Fruit fly (Drosophila melanogaster) whole organism, prepupa: Measurements from ENCODE around the gene CG10650.

ENCODE experiments used
- CG10631 ChIP-seq: fragments of 200-800 bp; sonication (Bioruptor generic); optimal IDR thresholded peaks from 2 replicates; lab custom pipeline; 2016; ENCODE audit warnings: missing biosample characterization, missing genetic modification characterization
- CG10669 ChIP-seq: fragments of 200-800 bp; sonication (Bioruptor generic); optimal IDR thresholded peaks from 3 replicates; lab custom pipeline; 2018; ENCODE audit warnings: missing biosample characterization, mild to moderate bottlenecking, missing genetic modification characterization, moderate library complexity
- CG11294 ChIP-seq: fragments of 200-800 bp; sonication (Bioruptor generic); IDR thresholded peaks from 2 replicates; pipeline ENCODE4 v1.3.6; 2022; ENCODE audit warnings: missing biosample characterization, missing genetic modification characterization
- CG11762 ChIP-seq: fragments of 200-800 bp; sonication (Bioruptor generic); optimal IDR thresholded peaks from 3 replicates; lab custom pipeline; 2016; ENCODE audit warnings: missing biosample characterization, missing genetic modification characterization; ENCODE audit not compliant: insufficient read depth
- CG11902 ChIP-seq: fragments of 200-800 bp; sonication (Bioruptor generic); optimal IDR thresholded peaks from 3 replicates; lab custom pipeline; 2016; ENCODE audit warnings: missing biosample characterization, missing genetic modification characterization
- CG15336 ChIP-seq: fragments of 200-800 bp; sonication (Bioruptor generic); IDR thresholded peaks from 2 replicates; pipeline ENCODE4 v1.3.6; 2022; ENCODE audit warnings: missing biosample characterization, missing genetic modification characterization
- CG1621 ChIP-seq: fragments of 200-800 bp; sonication (Bioruptor generic); optimal IDR thresholded peaks from 3 replicates; lab custom pipeline; 2018; ENCODE audit warnings: missing biosample characterization, mild to moderate bottlenecking, missing genetic modification characterization
- CG16779 ChIP-seq: fragments of 200-800 bp; sonication (Bioruptor generic); optimal IDR thresholded peaks from 3 replicates; lab custom pipeline; 2017; ENCODE audit warnings: missing biosample characterization, mild to moderate bottlenecking, missing genetic modification characterization
- CG3032 ChIP-seq: fragments of 200-800 bp; optimal IDR thresholded peaks from 2 replicates; lab custom pipeline; 2019; ENCODE audit warnings: missing biosample characterization, mild to moderate bottlenecking, missing genetic modification characterization, moderate library complexity
- CG32006 ChIP-seq: fragments of 200-800 bp; sonication (Bioruptor generic); optimal IDR thresholded peaks from 3 replicates; lab custom pipeline; 2017; ENCODE audit warnings: missing biosample characterization, mild to moderate bottlenecking, missing genetic modification characterization
- CG34406 ChIP-seq: fragments of 200-800 bp; sonication (Bioruptor generic); optimal IDR thresholded peaks from 3 replicates; lab custom pipeline; 2016; ENCODE audit warnings: missing biosample characterization, missing genetic modification characterization
- CG3919 ChIP-seq: fragments of 200-800 bp; sonication (Bioruptor generic); optimal IDR thresholded peaks from 3 replicates; lab custom pipeline; 2016; ENCODE audit warnings: missing biosample characterization, missing genetic modification characterization
- CG6163 ChIP-seq: fragments of 200-800 bp; sonication (Bioruptor generic); IDR thresholded peaks from 3 replicates; pipeline ENCODE4 v1.3.6; 2022; ENCODE audit warnings: missing biosample characterization, missing genetic modification characterization
- CG6792 ChIP-seq: fragments of 200-800 bp; sonication (Bioruptor generic); optimal IDR thresholded peaks from 3 replicates; lab custom pipeline; 2016; ENCODE audit warnings: missing biosample characterization, missing genetic modification characterization
- CG6808 ChIP-seq: fragments of 200-800 bp; sonication (Bioruptor generic); optimal IDR thresholded peaks from 3 replicates; lab custom pipeline; 2017; ENCODE audit warnings: missing biosample characterization, missing genetic modification characterization, mild to moderate bottlenecking, moderate library complexity, missing genetic modification reagents
- CG8119 ChIP-seq: fragments of 200-800 bp; sonication (Bioruptor generic); IDR thresholded peaks from 3 replicates; pipeline ENCODE4 v1.3.6; 2022; ENCODE audit warnings: missing biosample characterization, missing genetic modification characterization
- CG8319 ChIP-seq: fragments of 200-800 bp; sonication (Bioruptor generic); optimal IDR thresholded peaks from 3 replicates; lab custom pipeline; 2016; ENCODE audit warnings: missing biosample characterization, missing genetic modification characterization
- CG8632 ChIP-seq: fragments of 200-800 bp; sonication (Bioruptor generic); optimal IDR thresholded peaks from 3 replicates; lab custom pipeline; 2016; ENCODE audit warnings: missing biosample characterization, missing genetic modification characterization
- CG9139 ChIP-seq: fragments of 200-800 bp; sonication (Bioruptor generic); optimal IDR thresholded peaks from 3 replicates; lab custom pipeline; 2017; ENCODE audit warnings: missing biosample characterization, mild to moderate bottlenecking, missing genetic modification characterization
- Eip75B ChIP-seq: fragments of 200-800 bp; sonication (Bioruptor generic); optimal IDR thresholded peaks from 3 replicates; lab custom pipeline; 2016; ENCODE audit warnings: missing biosample characterization, missing genetic modification characterization
- Eip78C ChIP-seq: fragments of 200-800 bp; sonication (Bioruptor generic); peaks from one replicate; lab custom pipeline; 2016; ENCODE audit warnings: missing biosample characterization, missing genetic modification characterization
- Gug ChIP-seq: fragments of 200-800 bp; sonication (Bioruptor generic); IDR thresholded peaks from 2 replicates; pipeline ENCODE4 v1.3.6; 2022; ENCODE audit warnings: missing biosample characterization, missing genetic modification characterization
- Hr38 ChIP-seq: sonication (Bioruptor generic); optimal IDR thresholded peaks from 2 replicates; lab custom pipeline; 2016; ENCODE audit warnings: missing biosample characterization, missing genetic modification characterization
- Hr39 ChIP-seq: fragments of 200-800 bp; sonication (Bioruptor generic); optimal IDR thresholded peaks from 2 replicates; lab custom pipeline; 2016; ENCODE audit warnings: missing biosample characterization, missing genetic modification characterization
- Hr4 ChIP-seq: fragments of 200-800 bp; sonication (Bioruptor generic); optimal IDR thresholded peaks from 3 replicates; lab custom pipeline; 2016; ENCODE audit warnings: missing biosample characterization, missing genetic modification characterization
- Lpt ChIP-seq: fragments of 200-800 bp; sonication (Bioruptor generic); optimal IDR thresholded peaks from 3 replicates; lab custom pipeline; 2016; ENCODE audit warnings: missing biosample characterization, missing genetic modification characterization
- Smox ChIP-seq: fragments of 200-800 bp; sonication (Bioruptor generic); optimal IDR thresholded peaks from 3 replicates; lab custom pipeline; 2016; ENCODE audit warnings: missing biosample characterization, missing genetic modification characterization
- Sox102F ChIP-seq: fragments of 200-800 bp; sonication (Bioruptor generic); optimal IDR thresholded peaks from 2 replicates; lab custom pipeline; 2016; ENCODE audit warnings: missing biosample characterization, mild to moderate bottlenecking, missing genetic modification characterization
- Sox14 ChIP-seq: fragments of 200-800 bp; sonication (Bioruptor generic); optimal IDR thresholded peaks from 3 replicates; lab custom pipeline; 2016; ENCODE audit warnings: missing biosample characterization, missing genetic modification characterization
- Sox15 ChIP-seq: fragments of 200-800 bp; sonication (Bioruptor generic); optimal IDR thresholded peaks from 3 replicates; lab custom pipeline; 2016; ENCODE audit warnings: missing biosample characterization, missing genetic modification characterization
- achi ChIP-seq: fragments of 200-800 bp; sonication (Bioruptor generic); optimal IDR thresholded peaks from 3 replicates; lab custom pipeline; 2016; ENCODE audit warnings: missing biosample characterization, missing genetic modification characterization
- dac ChIP-seq: fragments of 200-800 bp; sonication (Bioruptor generic); optimal IDR thresholded peaks from 2 replicates; lab custom pipeline; 2017; ENCODE audit warnings: missing biosample characterization, mild to moderate bottlenecking, missing genetic modification characterization
- dsx ChIP-seq: fragments of 200-800 bp; optimal IDR thresholded peaks from 3 replicates; lab custom pipeline; 2019; ENCODE audit warnings: missing biosample characterization, mild to moderate bottlenecking, missing genetic modification characterization, moderate library complexity; ENCODE audit not compliant: poor library complexity, severe bottlenecking
- eg ChIP-seq: fragments of 200-800 bp; sonication (Bioruptor generic); IDR thresholded peaks from 3 replicates; pipeline ENCODE4 v1.3.6; 2022; ENCODE audit warnings: missing biosample characterization, missing genetic modification characterization
- esn ChIP-seq: fragments of 200-800 bp; sonication (Bioruptor generic); optimal IDR thresholded peaks from 2 replicates; lab custom pipeline; 2016; ENCODE audit warnings: missing biosample characterization, mild to moderate bottlenecking, missing genetic modification characterization, moderate library complexity
- fd59A ChIP-seq: fragments of 200-800 bp; sonication (Bioruptor generic); optimal IDR thresholded peaks from 2 replicates; lab custom pipeline; 2017; ENCODE audit warnings: missing biosample characterization, mild to moderate bottlenecking, missing genetic modification characterization, missing genetic modification reagents
- fd85E ChIP-seq: fragments of 200-800 bp; sonication (Bioruptor generic); optimal IDR thresholded peaks from 3 replicates; lab custom pipeline; 2016; ENCODE audit warnings: missing biosample characterization, missing genetic modification characterization
- fkh ChIP-seq: fragments of 200-800 bp; sonication (Bioruptor generic); optimal IDR thresholded peaks from 3 replicates; lab custom pipeline; 2017; ENCODE audit warnings: missing biosample characterization, mild to moderate bottlenecking, missing genetic modification characterization, moderate library complexity
- pdm3 ChIP-seq: fragments of 200-800 bp; sonication (Bioruptor generic); optimal IDR thresholded peaks from 3 replicates; lab custom pipeline; 2016; ENCODE audit warnings: missing biosample characterization, missing genetic modification characterization
- spab ChIP-seq: fragments of 200-800 bp; sonication (Bioruptor generic); optimal IDR thresholded peaks from 2 replicates; lab custom pipeline; 2017; ENCODE audit warnings: missing biosample characterization, mild to moderate bottlenecking, missing genetic modification characterization, missing genetic modification reagents
- ss ChIP-seq, 2 experiments: fragments of 200-800 bp; sonication (Bioruptor generic); optimal IDR thresholded peaks; 2 replicates in 1 of 2; 3 replicates in 1 of 2; lab custom pipeline; 2017 to 2018; ENCODE audit warnings: mild to moderate bottlenecking in 2 of 2, missing biosample characterization in 2 of 2, missing genetic modification characterization in 2 of 2, moderate library complexity in 1 of 2
- svp ChIP-seq: fragments of 200-800 bp; sonication (Bioruptor generic); peaks from one replicate; lab custom pipeline; 2016; ENCODE audit warnings: missing biosample characterization, missing genetic modification characterization
- vri ChIP-seq: fragments of 200-800 bp; sonication (Bioruptor generic); optimal IDR thresholded peaks from 3 replicates; lab custom pipeline; 2016; ENCODE audit warnings: missing biosample characterization, mild to moderate bottlenecking, missing genetic modification characterization

Gene CG10650

DNA sequence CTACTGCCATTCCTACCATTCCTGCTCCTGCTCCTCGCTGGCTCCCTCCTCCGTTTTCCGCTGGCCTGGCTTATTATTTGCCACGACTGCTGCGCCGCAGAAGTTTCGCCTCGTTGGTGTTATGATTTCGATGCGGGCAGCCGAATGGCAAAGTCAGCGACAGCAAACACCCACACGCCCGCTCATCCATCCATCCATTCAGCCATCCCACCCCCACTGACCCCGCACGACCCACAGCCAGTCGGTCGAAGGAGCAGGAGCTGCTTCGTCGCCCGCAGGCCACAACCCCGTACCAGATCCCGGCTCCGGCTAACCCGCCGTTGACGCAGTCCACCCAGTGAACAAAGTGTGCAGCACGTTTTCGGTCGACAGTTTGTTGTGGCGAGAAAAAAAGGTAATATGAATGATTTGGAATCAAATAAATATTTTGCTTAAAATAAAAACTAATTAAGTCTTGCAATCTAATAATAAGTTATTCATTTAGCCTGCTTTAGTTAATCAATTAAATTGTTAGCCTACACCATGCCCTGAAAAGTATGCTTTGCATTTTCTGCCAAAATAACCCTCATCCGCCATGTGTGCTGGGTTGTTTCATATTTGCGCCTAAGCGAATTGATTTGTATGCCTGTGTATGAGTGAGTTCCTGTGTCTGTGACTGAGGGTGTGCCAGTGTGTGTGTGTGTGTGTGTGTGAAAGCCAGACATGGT lies 30.9 kb upstream of the CG10650 start (continued):
- TF ChIP-seq Sox14 (GFP tag; lab: Kevin White, UChicago) (peak; percentile 57), Eip78C (GFP tag; lab: Kevin White, UChicago) (peak; percentile 86), achi (GFP tag; lab: Kevin White, UChicago) (peak; percentile 27), Eip75B (GFP tag; lab: Kevin White, UChicago) (peak; percentile 42), Gug (no peak), CG11762 (GFP tag; lab: Kevin White, UChicago) (peak; percentile 6), ss (GFP tag; optimal IDR thresholded peaks at IDR 0.05; lab: Kevin White, UChicago) (peak; percentile 20 to 74), svp (peak; percentile 69), pdm3 (peak; percentile 58), Lpt (no peak), CG3919 (GFP tag; lab: Kevin White, UChicago) (peak; percentile 30), CG9139 (GFP tag; lab: Kevin White, UChicago) (peak; percentile 54), CG8632 (GFP tag; lab: Kevin White, UChicago) (peak; percentile 43), CG34406 (GFP tag; lab: Kevin White, UChicago) (peak; percentile 47), CG1621 (peak; percentile 60), dac (GFP tag; lab: Kevin White, UChicago) (no peak), fd59A (peak; percentile 66), CG16779 (peak; percentile 13), CG11294 (no peak), fd85E (GFP tag; lab: Kevin White, UChicago) (no peak), dsx (GFP tag; lab: Kevin White, UChicago) (peak; percentile 71), vri (GFP tag; lab: Kevin White, UChicago) (no peak)

dm6 chr2L:19024744-19025059 lies 29.0 kb upstream of the CG10650 start:
- TF ChIP-seq ss (GFP tag; optimal IDR thresholded peaks at IDR 0.05; lab: Kevin White, UChicago) (peak in 1 of 2 experiments; percentile 9), dsx (GFP tag; lab: Kevin White, UChicago) (peak; percentile 6), CG6163 (no peak)
- TF ChIP-seq, all 60 proteins: peak for 2

- TF ChIP-seq CG1621 (peak; percentile 61), esn (GFP tag; lab: Kevin White, UChicago) (peak; percentile 62), eg (GFP tag; lab: Robert Waterston, UW) (no peak), fkh (GFP tag; lab: Kevin White, UChicago) (no peak), CG3919 (GFP tag; lab: Kevin White, UChicago) (peak; percentile 54), fd59A (peak; percentile 49), Smox (GFP tag; lab: Kevin White, UChicago) (peak; percentile 57), CG6808 (peak; percentile 75), CG10669 (peak; percentile 77), CG11762 (GFP tag; lab: Kevin White, UChicago) (peak; percentile 8), Hr4 (peak; percentile 48), CG32006 (GFP tag; lab: Kevin White, UChicago) (peak; percentile 70), Hr39 (GFP tag; lab: Kevin White, UChicago) (peak; percentile 34), CG11294 (no peak; the same call in 1 of the 2 replicates), spab (peak; percentile 71), CG10631 (GFP tag; lab: Kevin White, UChicago) (peak; percentile 47), Sox15 (GFP tag; lab: Kevin White, UChicago) (peak; percentile 42), CG9139 (GFP tag; lab: Kevin White, UChicago) (peak; percentile 55), CG6792 (GFP tag; lab: Kevin White, UChicago) (peak; percentile 54), Sox102F (GFP tag; lab: Kevin White, UChicago) (peak; percentile 22), CG8632 (GFP tag; lab: Kevin White, UChicago) (peak; percentile 62), CG8119 (GFP tag; lab: Robert Waterston, UW) (peak; percentile 57; the same call in 2 of the 3 replicates), CG8319 (peak; percentile 37), Hr38 (GFP tag; lab: Kevin White, UChicago) (no peak), dsx (GFP tag; lab: Kevin White, UChicago) (peak; percentile 69), ss (GFP tag; optimal IDR thresholded peaks at IDR 0.05; lab: Kevin White, UChicago) (peak; percentile 27 to 71), Lpt (no peak), dac (GFP tag; lab: Kevin White, UChicago) (no peak), CG15336 (GFP tag; lab: Robert Waterston, UW) (no peak), fd85E (GFP tag; lab: Kevin White, UChicago) (no peak), CG3032 (tag; lab: Kevin White, UChicago) (peak; percentile 81), CG11902 (peak; percentile 29), Eip75B (GFP tag; lab: Kevin White, UChicago) (peak; percentile 53), Eip78C (GFP tag; lab: Kevin White, UChicago) (peak; percentile 90)
These were observed 28.4 kb upstream of the CG10650 start for dm6 chr2L:19023972-19024743.
